Worm (Caenorhabditis elegans): ENCODE results near the gene mrpl-10.

The mrpl-10 gene

ce11 chrII:8232489-8232888, 45.8 kb downstream of the mrpl-10 start, which contains the start of gene M110.7:
TSS of gene M110.7 (plus strand) at chrII:8232789.
- TF ChIP-seq unc-55 (GFP tag; optimal IDR thresholded peaks at IDR 0.05) (no peak), C34F6.9 (tag; optimal IDR thresholded peaks at IDR 0.05) (no peak), ztf-11 (tag; optimal IDR thresholded peaks at IDR 0.05) (no peak), peb-1 (tag; optimal IDR thresholded peaks at IDR 0.05) (no peak), ceh-16 (tag; optimal IDR thresholded peaks at IDR 0.05) (no peak), nhr-237 (tag; optimal IDR thresholded peaks at IDR 0.05) (no peak), ama-1 (optimal IDR thresholded peaks at IDR 0.05) (no peak), nhr-25 (tag; optimal IDR thresholded peaks at IDR 0.05) (no peak), lsy-2 (tag; optimal IDR thresholded peaks at IDR 0.05) (no peak), blmp-1 (tag; optimal IDR thresholded peaks at IDR 0.05; ENCODE audit: insufficient read depth) (no peak)

- TF ChIP-seq nhr-237 (tag; optimal IDR thresholded peaks at IDR 0.05), result no peak
- TF ChIP-seq C34F6.9 (tag; optimal IDR thresholded peaks at IDR 0.05), result no peak
- TF ChIP-seq lin-13 (GFP tag; optimal IDR thresholded peaks at IDR 0.05), result no peak
- TF ChIP-seq lsy-2 (tag; optimal IDR thresholded peaks at IDR 0.05), result no peak
- no peak for TF ChIP-seq nhr-6 (tag; optimal IDR thresholded peaks at IDR 0.05)
- no peak for TF ChIP-seq gmeb-1 (tag; optimal IDR thresholded peaks at IDR 0.05)
- no peak for TF ChIP-seq nhr-11 (tag; optimal IDR thresholded peaks at IDR 0.05)
- TF ChIP-seq unc-55 (GFP tag; optimal IDR thresholded peaks at IDR 0.05), result no peak
- no peak for TF ChIP-seq nhr-77 (tag; optimal IDR thresholded peaks at IDR 0.05)
- TF ChIP-seq ceh-16 (tag; optimal IDR thresholded peaks at IDR 0.05), result no peak
- TF ChIP-seq R02D3.7 (tag; optimal IDR thresholded peaks at IDR 0.05), result no peak
- no peak for TF ChIP-seq lin-11 (tag; optimal IDR thresholded peaks at IDR 0.05)
- TF ChIP-seq zag-1 (tag; optimal IDR thresholded peaks at IDR 0.05), result no peak
- TF ChIP-seq nhr-25 (tag; optimal IDR thresholded peaks at IDR 0.05), result no peak
- TF ChIP-seq snpc-4 (tag; optimal IDR thresholded peaks at IDR 0.05), result no peak
- no peak for TF ChIP-seq nhr-129 (tag; optimal IDR thresholded peaks at IDR 0.05)
- TF ChIP-seq sma-3 (GFP tag; optimal IDR thresholded peaks at IDR 0.05), result no peak
These were observed 47.3 kb downstream of the mrpl-10 start, which contains the start of gene M110.9 for ce11 chrII:8230976-8231375. TSS of gene M110.9 (plus strand) at chrII:8231276.
